Worm (Caenorhabditis elegans) whole organism, L4/young adult: Measurements from ENCODE around the gene ptp-4A2.
A peak's percentile ranks its signal among the peaks of the same experiment; 100 is the strongest.

Source experiments
- W03F9.2 ChIP-seq: fragments of 150-350 bp; optimal IDR thresholded peaks from 2 replicates; lab custom pipeline; 2014; ENCODE audit warnings: missing biosample characterization, missing genetic modification characterization
- dao-5 ChIP-seq: sonication (generic microtip); optimal IDR thresholded peaks from 2 replicates; lab custom pipeline; 2016; ENCODE audit warnings: missing genotype, missing genetic modification characterization, moderate library complexity, missing compliant biosample characterization
- him-1 ChIP-seq: sonication (generic microtip); optimal IDR thresholded peaks from 2 replicates; lab custom pipeline; 2016; ENCODE audit warnings: missing genotype, missing genetic modification reagents, missing genetic modification characterization, missing compliant biosample characterization

DNA sequence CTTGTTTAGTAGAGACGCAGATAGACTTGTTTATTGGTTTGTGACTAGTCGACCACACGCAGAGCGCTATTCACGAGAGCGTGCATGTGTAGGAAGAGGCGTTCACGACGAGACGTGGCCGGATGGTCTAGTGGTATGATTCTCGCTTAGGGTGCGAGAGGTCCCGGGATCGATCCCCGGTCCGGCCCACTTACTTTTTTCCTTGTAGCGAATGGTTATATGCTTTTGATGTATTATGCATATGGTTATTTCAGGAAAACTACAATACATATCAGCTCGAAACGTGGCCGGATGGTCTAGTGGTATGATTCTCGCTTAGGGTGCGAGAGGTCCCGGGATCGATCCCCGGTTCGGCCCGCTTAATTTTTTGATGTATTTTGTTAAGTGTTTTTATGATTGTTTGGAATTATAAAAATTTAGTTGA lies 26.9 kb upstream of the ptp-4A2 start:
- peak; percentile 65 for TF ChIP-seq him-1 (tag; lab: Kevin White, UChicago)
- peak; percentile 69 for TF ChIP-seq dao-5 (tag; lab: Kevin White, UChicago)
- no peak for TF ChIP-seq W03F9.2 (tag; lab: Kevin White, UChicago)
